Worm (Caenorhabditis elegans): ENCODE data around the gene catp-8.
A peak's percentile ranks its signal among the peaks of the same experiment; 100 is the strongest.

ce11 chrIV:11524241-11524692 lies 45.2 kb upstream of the catp-8 start, which contains the start of gene mep-1:
- TF ChIP-seq unc-130 (GFP tag; optimal IDR thresholded peaks at IDR 0.05) (no peak), ztf-25 (GFP tag; IDR thresholded peaks at IDR 0.05) (no peak), F33H1.4 (GFP tag; IDR thresholded peaks at IDR 0.05) (peak; percentile 35), nfya-2 (GFP tag; IDR thresholded peaks at IDR 0.05) (no peak), B0261.1 (tag; optimal IDR thresholded peaks at IDR 0.05) (no peak), unc-62 (GFP tag; optimal IDR thresholded peaks at IDR 0.05) (no peak), attf-5 (GFP tag; optimal IDR thresholded peaks at IDR 0.05) (peak; percentile 62), fkh-3 (tag; optimal IDR thresholded peaks at IDR 0.05) (no peak), F57C9.4 (tag; optimal IDR thresholded peaks at IDR 0.05) (no peak), atf-7 (tag; optimal IDR thresholded peaks at IDR 0.05) (no peak), nhr-90 (tag; optimal IDR thresholded peaks at IDR 0.05) (no peak), sea-2 (GFP tag; IDR thresholded peaks at IDR 0.05) (no peak), ztf-22 (GFP tag; optimal IDR thresholded peaks at IDR 0.05) (no peak), nhr-80 (tag; optimal IDR thresholded peaks at IDR 0.05) (peak; percentile 38)

All from whole organism, young adult.